Worm (Caenorhabditis elegans): ENCODE measurements around the gene nhr-12.

- TF ChIP-seq ztf-6 (GFP tag; IDR thresholded peaks at IDR 0.05), result no peak
- no peak for TF ChIP-seq snpc-4 (GFP tag; optimal IDR thresholded peaks at IDR 0.05)
- TF ChIP-seq snpc-4 (tag; optimal IDR thresholded peaks at IDR 0.05), result no peak
- TF ChIP-seq pha-4 (tag; optimal IDR thresholded peaks at IDR 0.05), result no peak
- TF ChIP-seq dpl-1 (GFP tag; optimal IDR thresholded peaks at IDR 0.05), result no peak
- no peak for TF ChIP-seq dpff-1 (tag; optimal IDR thresholded peaks at IDR 0.05)
- no peak for TF ChIP-seq rpc-1 (optimal IDR thresholded peaks at IDR 0.05)
- no peak for TF ChIP-seq rpc-1 (tag; optimal IDR thresholded peaks at IDR 0.05)
- no peak for TF ChIP-seq cebp-1 (GFP tag; IDR thresholded peaks at IDR 0.05)
- no peak for TF ChIP-seq cebp-1 (tag; optimal IDR thresholded peaks at IDR 0.05)
- TF ChIP-seq K11D2.4 (GFP tag; IDR thresholded peaks at IDR 0.05), result no peak
- no peak for TF ChIP-seq lag-1 (GFP tag; IDR thresholded peaks at IDR 0.05)
Observed at ce11 chrV:10098429-10098828, 14.6 kb upstream of the nhr-12 start, which contains the start of gene ugt-47.

All from whole organism, young adult.